Worm (Caenorhabditis elegans): ENCODE results near the gene acaa-2.

The acaa-2 gene

DNA sequence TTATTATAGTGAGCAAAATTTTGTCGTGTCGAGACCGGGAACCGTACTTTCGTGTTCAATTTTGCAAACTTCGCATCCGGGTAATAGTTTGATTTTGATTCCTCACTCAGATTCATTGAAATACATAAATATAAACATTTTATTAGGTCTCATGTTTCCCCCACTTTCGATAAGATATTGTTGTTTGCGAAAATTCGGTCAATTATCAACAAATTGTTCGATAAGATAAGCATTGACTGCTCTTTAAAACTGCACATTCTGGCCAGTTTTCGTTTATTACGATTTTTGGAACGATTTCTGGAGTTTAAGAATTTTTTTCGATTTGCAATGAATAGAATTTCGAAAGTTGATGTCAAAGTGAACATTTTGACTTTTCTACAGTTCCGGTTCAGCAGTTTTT lies 43.9 kb downstream of the acaa-2 start (continued):
- no peak for TF ChIP-seq ceh-20 (GFP tag; IDR thresholded peaks at IDR 0.05)
- peak; percentile 60 for TF ChIP-seq pqm-1 (tag; optimal IDR thresholded peaks at IDR 0.05)
- no peak for TF ChIP-seq D1046.2 (GFP tag; IDR thresholded peaks at IDR 0.05)
- peak; percentile 31 for TF ChIP-seq nhr-28 (tag; optimal IDR thresholded peaks at IDR 0.05)
- TF ChIP-seq unc-62 (GFP tag; optimal IDR thresholded peaks at IDR 0.05 in 1 of 2) = no peak
- TF ChIP-seq unc-62 (tag; optimal IDR thresholded peaks at IDR 0.05) = no peak
- peak; percentile 47 for TF ChIP-seq dve-1 (tag; optimal IDR thresholded peaks at IDR 0.05; ENCODE audit: insufficient read depth)
- no peak for TF ChIP-seq tag-97 (GFP tag; IDR thresholded peaks at IDR 0.05)
- no peak for TF ChIP-seq nhr-11 (tag; optimal IDR thresholded peaks at IDR 0.05)
- TF ChIP-seq lin-29 (GFP tag; IDR thresholded peaks at IDR 0.05) = no peak
- no peak for TF ChIP-seq nhr-48 (tag; optimal IDR thresholded peaks at IDR 0.05)
- TF ChIP-seq Y105C5A.15 (GFP tag; IDR thresholded peaks at IDR 0.05) = no peak
- no peak for TF ChIP-seq nhr-10 (tag; optimal IDR thresholded peaks at IDR 0.05)
- no peak for TF ChIP-seq spr-1 (tag; optimal IDR thresholded peaks at IDR 0.05)
- no peak for TF ChIP-seq hlh-11 (tag; optimal IDR thresholded peaks at IDR 0.05)
- TF ChIP-seq dmd-8 (GFP tag; IDR thresholded peaks at IDR 0.05) = no peak

DNA sequence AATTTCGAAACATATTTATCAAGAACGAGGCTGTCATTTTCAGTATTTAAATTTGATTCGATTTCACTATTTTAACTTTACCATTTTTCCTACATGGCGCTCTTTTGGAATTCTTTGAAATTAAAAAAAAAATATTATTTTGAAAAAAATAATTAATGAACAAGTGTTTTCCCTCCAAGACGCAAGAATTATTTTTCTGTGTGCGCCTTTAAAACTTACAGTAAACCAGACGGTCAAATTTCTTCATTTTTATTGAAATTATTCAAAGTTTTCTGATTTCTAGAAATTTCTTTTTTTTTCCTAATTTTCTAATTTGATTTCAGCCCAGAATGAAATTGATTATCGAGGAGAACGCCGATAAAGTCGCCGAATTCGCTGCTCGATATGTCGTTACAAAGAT lies 44.3 kb downstream of the acaa-2 start, which contains the start of gene T03F6.3:
Gene T03F6.3, plus strand, starts transcription at position 318 of the 400 bp plus-strand sequence.
- no peak for TF ChIP-seq lim-7 (GFP tag; IDR thresholded peaks at IDR 0.05)
- TF ChIP-seq zip-11 (GFP tag; IDR thresholded peaks at IDR 0.05) = no peak
- TF ChIP-seq nhr-102 (tag; optimal IDR thresholded peaks at IDR 0.05) = no peak

DNA sequence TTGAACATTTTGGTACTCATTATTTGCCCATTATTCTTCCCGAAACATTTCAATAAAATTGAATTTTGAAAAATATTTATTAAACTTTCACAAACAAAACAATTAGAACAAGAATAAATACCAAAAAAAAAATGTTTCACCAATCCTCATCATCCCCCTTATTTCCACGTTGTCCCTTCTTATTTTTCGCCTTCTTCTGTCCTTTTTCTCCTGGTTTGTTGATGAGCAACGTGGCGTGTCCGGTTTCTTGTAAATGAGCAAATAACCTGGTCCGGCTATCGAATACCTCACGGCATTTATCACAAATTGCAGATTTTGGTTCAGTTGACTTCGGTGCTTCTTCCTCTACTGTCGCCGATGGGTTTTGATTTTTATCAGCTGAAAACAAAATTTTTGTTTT lies 46.1 kb downstream of the acaa-2 start:
- TF ChIP-seq mdl-1 (tag; optimal IDR thresholded peaks at IDR 0.05) = no peak
- TF ChIP-seq vab-7 (GFP tag; IDR thresholded peaks at IDR 0.05) = no peak
- TF ChIP-seq unc-62 (GFP tag; optimal IDR thresholded peaks at IDR 0.05 in 1 of 2) = no peak
- no peak for TF ChIP-seq unc-62 (tag; optimal IDR thresholded peaks at IDR 0.05)
- TF ChIP-seq daf-19 (GFP tag; conservative IDR thresholded peaks at IDR 0.05) = no peak
- no peak for TF ChIP-seq nhr-10 (tag; optimal IDR thresholded peaks at IDR 0.05)
- no peak for TF ChIP-seq mes-2 (tag; optimal IDR thresholded peaks at IDR 0.05; ENCODE audit: poor library complexity, severe bottlenecking)
- TF ChIP-seq dmd-6 (GFP tag; IDR thresholded peaks at IDR 0.05) = no peak
- no peak for TF ChIP-seq F10B5.3 (tag; optimal IDR thresholded peaks at IDR 0.05)

DNA sequence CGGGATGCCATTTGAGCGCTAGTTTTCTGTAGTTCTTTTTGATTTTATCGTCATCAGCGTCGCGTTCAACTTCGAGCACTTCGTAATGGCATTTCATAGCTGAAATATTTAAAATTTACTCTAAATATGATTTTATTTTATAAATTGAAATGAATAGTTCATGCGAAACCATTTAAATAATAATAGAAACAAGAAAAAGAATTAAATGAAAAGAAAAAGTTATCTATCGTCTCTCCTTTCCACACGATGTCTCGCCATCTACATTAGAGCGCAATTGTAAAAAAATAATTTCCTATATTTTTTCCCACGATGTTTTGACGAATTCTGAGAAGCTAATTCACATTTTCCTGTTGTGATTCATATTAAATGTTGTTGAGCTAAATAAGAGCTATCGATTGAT lies 48.5 kb downstream of the acaa-2 start, which contains the start of gene dnj-17:
Gene dnj-17, minus strand, starts transcription at position 101 of the 400 bp plus-strand sequence.
- no peak for TF ChIP-seq D1046.2 (GFP tag; IDR thresholded peaks at IDR 0.05)

DNA sequence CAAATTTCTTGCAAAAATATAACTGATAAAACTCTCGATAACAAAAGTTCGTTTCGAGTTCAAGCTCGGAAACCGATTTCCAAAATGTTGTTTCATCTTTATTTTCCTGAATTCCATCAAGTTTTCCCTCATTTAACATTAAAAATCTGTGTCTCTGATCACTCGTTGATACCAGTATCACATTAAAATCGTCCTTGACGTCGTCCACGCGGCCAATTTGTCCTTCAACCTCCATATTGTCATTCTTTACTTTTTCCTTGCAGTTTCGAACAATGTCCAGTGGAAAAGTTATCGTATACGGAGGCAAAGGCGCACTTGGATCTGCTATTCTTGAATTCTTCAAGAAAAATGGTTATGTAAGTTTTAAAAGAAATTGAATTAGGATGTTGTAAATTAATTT lies 48.9 kb downstream of the acaa-2 start, which contains the start of gene qdpr-1:
Gene qdpr-1, plus strand, starts transcription at position 264 of the 400 bp plus-strand sequence.
- no peak for TF ChIP-seq egl-43 (GFP tag; IDR thresholded peaks at IDR 0.05)
- no peak for TF ChIP-seq Y48G9A.11 (GFP tag; IDR thresholded peaks at IDR 0.05)
- no peak for TF ChIP-seq lin-39 (tag; optimal IDR thresholded peaks at IDR 0.05)
- TF ChIP-seq F26F4.8 (GFP tag; conservative IDR thresholded peaks at IDR 0.05) = no peak
- TF ChIP-seq Y75B8A.6 (GFP tag; IDR thresholded peaks at IDR 0.05) = no peak
- TF ChIP-seq mxl-3 (GFP tag; optimal IDR thresholded peaks at IDR 0.05) = peak; percentile 43

DNA sequence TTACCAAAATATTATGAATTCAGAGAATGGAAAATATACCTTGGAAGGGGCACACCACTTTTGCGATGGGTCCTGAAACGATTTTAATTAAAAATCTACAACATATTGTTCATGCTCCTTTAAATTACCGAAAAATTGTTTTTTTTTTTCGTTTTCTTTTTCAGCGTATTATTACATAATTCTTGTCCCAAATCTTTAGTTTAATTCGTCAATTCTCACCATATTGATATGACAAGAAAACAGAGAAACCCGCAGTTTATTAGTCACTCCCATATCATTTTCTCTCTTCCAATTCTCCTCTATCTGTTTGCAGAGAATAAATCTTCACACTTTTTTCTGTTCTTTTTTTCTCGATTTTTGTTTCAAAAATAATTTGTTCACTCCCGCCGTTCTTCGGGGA lies 50.5 kb downstream of the acaa-2 start, which contains the start of gene F11F1.1:
Gene F11F1.1, plus strand, starts transcription at position 301 of the 400 bp plus-strand sequence.
- TF ChIP-seq tra-1 (GFP tag; IDR thresholded peaks at IDR 0.05) (no peak), nhr-237 (tag; optimal IDR thresholded peaks at IDR 0.05) (no peak), vab-7 (GFP tag; IDR thresholded peaks at IDR 0.05) (no peak), fkh-10 (GFP tag; optimal IDR thresholded peaks at IDR 0.05) (no peak), zip-2 (tag; optimal IDR thresholded peaks at IDR 0.05) (no peak), zip-11 (GFP tag; IDR thresholded peaks at IDR 0.05) (no peak), dpl-1 (GFP tag; optimal IDR thresholded peaks at IDR 0.05) (no peak), ztf-7 (tag; optimal IDR thresholded peaks at IDR 0.05) (no peak), ceh-28 (tag; optimal IDR thresholded peaks at IDR 0.05) (no peak), pha-4 (GFP tag; IDR thresholded peaks at IDR 0.05) (no peak), pha-4 (tag; optimal IDR thresholded peaks at IDR 0.05) (no peak), F26F4.8 (GFP tag; conservative IDR thresholded peaks at IDR 0.05) (no peak), lim-7 (GFP tag; IDR thresholded peaks at IDR 0.05) (no peak)

All from whole organism, L4 larva.